Worm (Caenorhabditis elegans): ENCODE results near the gene lin-32.
A peak's percentile ranks its signal among the peaks of the same experiment; 100 is the strongest.

Gene lin-32

ce11 chrX:2231346-2231745, 1.4 kb upstream of the lin-32 start:
- TF ChIP-seq pqm-1 (tag; optimal IDR thresholded peaks at IDR 0.05) (no peak), Y116A8C.19 (tag; optimal IDR thresholded peaks at IDR 0.05; ENCODE audit: borderline replicate concordance) (no peak), nhr-237 (tag; optimal IDR thresholded peaks at IDR 0.05) (no peak), ceh-8 (GFP tag; optimal IDR thresholded peaks at IDR 0.05) (no peak), pag-3 (tag; optimal IDR thresholded peaks at IDR 0.05; ENCODE audit: borderline replicate concordance, insufficient read depth) (no peak), blmp-1 (tag; optimal IDR thresholded peaks at IDR 0.05) (no peak), tbx-2 (tag; optimal IDR thresholded peaks at IDR 0.05) (no peak), unc-62 (GFP tag; optimal IDR thresholded peaks at IDR 0.05) (no peak), ceh-82 (tag; optimal IDR thresholded peaks at IDR 0.05) (no peak), C16A3.4 (tag; optimal IDR thresholded peaks at IDR 0.05) (no peak), lin-13 (GFP tag; optimal IDR thresholded peaks at IDR 0.05) (no peak), elt-2 (tag; optimal IDR thresholded peaks at IDR 0.05) (no peak), nhr-20 (tag; optimal IDR thresholded peaks at IDR 0.05) (no peak), mdl-1 (tag; optimal IDR thresholded peaks at IDR 0.05) (no peak), ceh-90 (tag; optimal IDR thresholded peaks at IDR 0.05) (no peak)

ce11 chrX:2226875-2227355, 3.0 kb downstream of the lin-32 start:
- TF ChIP-seq isw-1 (GFP tag; IDR thresholded peaks at IDR 0.05) (no peak; the same call in 1 of the 2 replicates), fkh-8 (tag; optimal IDR thresholded peaks at IDR 0.05) (peak; percentile 69), skn-1 (tag; optimal IDR thresholded peaks at IDR 0.05) (peak; percentile 79), fkh-4 (tag; optimal IDR thresholded peaks at IDR 0.05; ENCODE audit: borderline replicate concordance) (peak; percentile 7), lir-3 (tag; optimal IDR thresholded peaks at IDR 0.05; ENCODE audit: poor library complexity) (no peak), jun-1 (tag; optimal IDR thresholded peaks at IDR 0.05) (peak; percentile 79), rnt-1 (tag; optimal IDR thresholded peaks at IDR 0.05) (peak; percentile 67), sox-4 (tag; optimal IDR thresholded peaks at IDR 0.05) (peak; percentile 0), nhr-19 (GFP tag; conservative IDR thresholded peaks at IDR 0.05) (peak; percentile 74), nhr-237 (tag; optimal IDR thresholded peaks at IDR 0.05) (peak; percentile 23), nhr-11 (tag; optimal IDR thresholded peaks at IDR 0.05) (no peak), ceh-90 (tag; optimal IDR thresholded peaks at IDR 0.05) (no peak), ces-1 (GFP tag; optimal IDR thresholded peaks at IDR 0.05) (no peak), efl-1 (optimal IDR thresholded peaks at IDR 0.05) (peak; percentile 14 to 41), efl-1 (GFP tag; optimal IDR thresholded peaks at IDR 0.05 in 1 of 2) (peak in 1 of 2 experiments; percentile 94), vab-15 (tag; optimal IDR thresholded peaks at IDR 0.05) (no peak), dsc-1 (tag; optimal IDR thresholded peaks at IDR 0.05) (peak; percentile 77), snu-23 (GFP tag; optimal IDR thresholded peaks at IDR 0.05) (peak; percentile 82), ceh-8 (GFP tag; optimal IDR thresholded peaks at IDR 0.05) (no peak), mep-1 (tag; optimal IDR thresholded peaks at IDR 0.05) (peak; percentile 52), unc-30 (tag; optimal IDR thresholded peaks at IDR 0.05) (no peak), nhr-28 (tag; optimal IDR thresholded peaks at IDR 0.05) (no peak), grh-1 (GFP tag; IDR thresholded peaks at IDR 0.05) (no peak), lin-15B (tag; optimal IDR thresholded peaks at IDR 0.05) (no peak), pax-3 (tag; optimal IDR thresholded peaks at IDR 0.05) (no peak), egl-27 (tag; optimal IDR thresholded peaks at IDR 0.05) (peak in 1 of 2 experiments; percentile 46), dpl-1 (GFP tag; optimal IDR thresholded peaks at IDR 0.05) (peak in 1 of 3 experiments; percentile 34), ama-1 (optimal IDR thresholded peaks at IDR 0.05) (no peak), nhr-47 (tag; optimal IDR thresholded peaks at IDR 0.05) (peak; percentile 83), ceh-88 (GFP tag; IDR thresholded peaks at IDR 0.05) (peak; percentile 61; the same call in 1 of the 2 replicates), unc-86 (tag; optimal IDR thresholded peaks at IDR 0.05) (peak; percentile 47), hlh-17 (GFP tag; optimal IDR thresholded peaks at IDR 0.05; ENCODE audit: borderline replicate concordance) (no peak), ztf-4 (tag; optimal IDR thresholded peaks at IDR 0.05) (no peak), Y116A8C.19 (tag; optimal IDR thresholded peaks at IDR 0.05; ENCODE audit: borderline replicate concordance) (no peak), zag-1 (tag; optimal IDR thresholded peaks at IDR 0.05) (no peak), elt-3 (tag; optimal IDR thresholded peaks at IDR 0.05) (peak in 1 of 6 experiments; percentile 53), C04F5.9 (tag; optimal IDR thresholded peaks at IDR 0.05) (peak; percentile 24), nhr-20 (tag; optimal IDR thresholded peaks at IDR 0.05) (peak; percentile 66), fos-1 (tag; optimal IDR thresholded peaks at IDR 0.05) (peak; percentile 33), C16A3.4 (tag; optimal IDR thresholded peaks at IDR 0.05) (peak; percentile 65), mef-2 (tag; optimal IDR thresholded peaks at IDR 0.05) (no peak), pag-3 (tag; optimal IDR thresholded peaks at IDR 0.05; ENCODE audit: borderline replicate concordance, insufficient read depth) (peak; percentile 48), lin-13 (GFP tag; optimal IDR thresholded peaks at IDR 0.05) (peak; percentile 61)

All from whole organism, L1 larva.